Fruit fly (Drosophila melanogaster): Measurements from ENCODE around the gene NTPase.

Gene NTPase

DNA sequence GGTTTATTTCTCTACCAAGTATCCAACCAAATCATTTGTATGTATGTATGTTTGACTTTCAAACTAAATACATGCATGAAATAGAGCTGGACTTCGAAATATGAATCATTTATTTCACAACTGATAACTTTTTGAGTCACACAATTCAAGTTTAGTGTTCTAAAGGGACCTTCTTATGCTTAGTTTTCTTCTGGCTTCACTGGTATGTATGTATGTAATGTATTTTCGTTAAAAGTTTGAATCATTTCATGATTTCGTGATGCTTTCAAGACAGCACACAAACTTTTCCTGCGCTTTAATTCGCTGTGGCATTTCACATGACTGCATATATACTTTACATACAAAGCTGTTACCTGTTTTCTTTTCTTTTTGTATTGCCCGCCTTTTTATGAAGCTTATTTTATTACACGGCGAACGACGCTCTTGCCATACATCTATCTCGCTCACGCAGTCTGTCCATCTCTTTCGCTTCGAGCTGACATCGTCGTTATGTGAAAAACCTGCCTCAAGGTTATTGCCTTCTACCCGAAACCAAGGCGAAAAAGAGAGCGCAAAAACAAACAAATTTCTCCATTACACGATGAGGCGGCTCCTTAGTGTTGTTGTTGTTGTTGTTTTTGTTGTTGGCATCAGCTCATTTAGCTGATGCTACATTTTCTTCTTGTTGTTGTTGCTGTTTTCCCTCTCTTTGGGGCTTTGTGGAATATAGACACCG, 22.9 kb upstream of the NTPase start (continued):
- TF ChIP-seq CG4360 (GFP tag; IDR thresholded peaks at IDR 0.05), result peak; percentile 99
- no peak for TF ChIP-seq org-1 (GFP tag; optimal IDR thresholded peaks at IDR 0.05)
- TF ChIP-seq Blimp-1 (GFP tag; optimal IDR thresholded peaks at IDR 0.05), result peak; percentile 63
- peak; percentile 51 for TF ChIP-seq Deaf1 (tag; optimal IDR thresholded peaks at IDR 0.05)
- TF ChIP-seq Abd-B (GFP tag; optimal IDR thresholded peaks at IDR 0.05), result peak; percentile 51
- TF ChIP-seq crol (GFP tag; IDR thresholded peaks at IDR 0.05), result no peak
- TF ChIP-seq CG10543 (GFP tag; optimal IDR thresholded peaks at IDR 0.05), result peak; percentile 1
- no peak for TF ChIP-seq dan (GFP tag; IDR thresholded peaks at IDR 0.05)
- TF ChIP-seq Elba2 (GFP tag; optimal IDR thresholded peaks at IDR 0.05), result no peak
- TF ChIP-seq cg (GFP tag; optimal IDR thresholded peaks at IDR 0.05), result no peak
- TF ChIP-seq sd (tag; optimal IDR thresholded peaks at IDR 0.05), result peak; percentile 52
- no peak for TF ChIP-seq CG4854 (GFP tag; optimal IDR thresholded peaks at IDR 0.05)
- no peak for TF ChIP-seq nau (GFP tag; optimal IDR thresholded peaks at IDR 0.05)
- no peak for TF ChIP-seq br (optimal IDR thresholded peaks at IDR 0.05)
- TF ChIP-seq mirr (GFP tag; optimal IDR thresholded peaks at IDR 0.05), result peak; percentile 11
- TF ChIP-seq lab (GFP tag; optimal IDR thresholded peaks at IDR 0.05), result no peak
- TF ChIP-seq CG10366 (GFP tag; IDR thresholded peaks at IDR 0.05), result no peak
- TF ChIP-seq D19A (tag; optimal IDR thresholded peaks at IDR 0.05), result peak; percentile 7
- peak; percentile 78; the same call in 2 of the 3 replicates for TF ChIP-seq CG2199 (GFP tag; IDR thresholded peaks at IDR 0.05)
- TF ChIP-seq CG30431 (GFP tag; optimal IDR thresholded peaks at IDR 0.05), result no peak
- TF ChIP-seq Asciz (GFP tag; optimal IDR thresholded peaks at IDR 0.05), result peak; percentile 28
- no peak for TF ChIP-seq PHDP (tag; optimal IDR thresholded peaks at IDR 0.05)
- TF ChIP-seq sqz (GFP tag; optimal IDR thresholded peaks at IDR 0.05), result peak; percentile 6
- no peak for TF ChIP-seq CG6654 (GFP tag; optimal IDR thresholded peaks at IDR 0.05)
- TF ChIP-seq CG11723 (GFP tag; optimal IDR thresholded peaks at IDR 0.05), result no peak
- no peak for TF ChIP-seq sisA (GFP tag; IDR thresholded peaks at IDR 0.05)
- TF ChIP-seq HHEX (GFP tag; optimal IDR thresholded peaks at IDR 0.05), result no peak
- no peak for TF ChIP-seq CG6791 (GFP tag; IDR thresholded peaks at IDR 0.05; ENCODE audit: partially characterized antibody)
- TF ChIP-seq ems (GFP tag; optimal IDR thresholded peaks at IDR 0.05), result no peak
- TF ChIP-seq CG18599 (GFP tag; optimal IDR thresholded peaks at IDR 0.05), result peak; percentile 9
- TF ChIP-seq CG31441 (GFP tag; IDR thresholded peaks at IDR 0.05), result 0 out of 2 replicates have a peak, but pooled peaks have one; percentile 5
- peak; percentile 95 for TF ChIP-seq abd-A (tag; optimal IDR thresholded peaks at IDR 0.05)
- TF ChIP-seq CG9817 (tag; optimal IDR thresholded peaks at IDR 0.05), result no peak
- TF ChIP-seq CG10321 (GFP tag; IDR thresholded peaks at IDR 0.05), result 0 out of 2 replicates have a peak, but pooled peaks have one; percentile 32
- peak; percentile 7 for TF ChIP-seq psq (GFP tag; optimal IDR thresholded peaks at IDR 0.05)
- TF ChIP-seq sens (GFP tag), result peak; percentile 61
- no peak for TF ChIP-seq Ets65A (GFP tag)
- TF ChIP-seq pan (optimal IDR thresholded peaks at IDR 0.05), result no peak
- TF ChIP-seq pan (GFP tag; optimal IDR thresholded peaks at IDR 0.05 in 1 of 2, IDR thresholded peaks at IDR 0.05 in 1 of 2), result peak in 1 of 2 experiments; percentile 29
- TF ChIP-seq nom (GFP tag; optimal IDR thresholded peaks at IDR 0.05), result peak; percentile 43
- no peak for TF ChIP-seq Ada2b (GFP tag; IDR thresholded peaks at IDR 0.05)
- no peak for TF ChIP-seq hkb (optimal IDR thresholded peaks at IDR 0.05)
- no peak for TF ChIP-seq hkb (GFP tag; IDR thresholded peaks at IDR 0.05)
- no peak for TF ChIP-seq Hsf (GFP tag; optimal IDR thresholded peaks at IDR 0.05)
- TF ChIP-seq HLHmδ (GFP tag; optimal IDR thresholded peaks at IDR 0.05), result no peak
- no peak for TF ChIP-seq lilli (GFP tag; optimal IDR thresholded peaks at IDR 0.05)
- TF ChIP-seq CG7556 (GFP tag; optimal IDR thresholded peaks at IDR 0.05), result no peak
- no peak for TF ChIP-seq H15 (GFP tag; IDR thresholded peaks at IDR 0.05)
- peak; percentile 48 for TF ChIP-seq CG10431 (GFP tag; optimal IDR thresholded peaks at IDR 0.05)
- TF ChIP-seq CG12769 (tag; optimal IDR thresholded peaks at IDR 0.05), result peak; percentile 48

Measured in whole organism, embryonic.